Worm (Caenorhabditis elegans) whole organism, L1 larva: ENCODE results near the gene srj-53.

ENCODE experiments used
- C04F5.9 ChIP-seq: sonication (generic microtip); optimal IDR thresholded peaks from 2 replicates; lab custom pipeline; 2016; ENCODE audit warnings: missing genetic modification characterization, missing compliant biosample characterization
- C34B4.2 ChIP-seq: sonication (generic microtip); optimal IDR thresholded peaks from 2 replicates; lab custom pipeline; 2017; ENCODE audit warnings: mild to moderate bottlenecking, missing genetic modification characterization, missing compliant biosample characterization
- F16B12.6 ChIP-seq: fragments of 150-350 bp; optimal IDR thresholded peaks from 2 replicates; lab custom pipeline; 2014; ENCODE audit warnings: missing biosample characterization, missing genetic modification characterization
- Y116A8C.19 ChIP-seq: sonication (generic microtip); optimal IDR thresholded peaks from 2 replicates; lab custom pipeline; 2016; ENCODE audit warnings: missing compliant biosample characterization, missing genetic modification characterization, borderline replicate concordance
- alr-1 ChIP-seq: fragments of 200-800 bp; sonication (Bioruptor generic); optimal IDR thresholded peaks from 2 replicates; lab custom pipeline; 2018; ENCODE audit warnings: borderline replicate concordance, mild to moderate bottlenecking, missing genetic modification characterization, missing compliant biosample characterization
- aly-2 ChIP-seq: fragments of 150-350 bp; optimal IDR thresholded peaks from 2 replicates; lab custom pipeline; 2014; ENCODE audit warnings: missing biosample characterization, missing genetic modification characterization
- ama-1 ChIP-seq: fragments of 150-350 bp; optimal IDR thresholded peaks from 2 replicates; lab custom pipeline; 2014
- blmp-1 ChIP-seq: fragments of 150-350 bp; optimal IDR thresholded peaks from 2 replicates; lab custom pipeline; 2014; ENCODE audit warnings: missing biosample characterization, missing genetic modification characterization
- ceh-82 ChIP-seq, 3 experiments: fragments of 150-350 bp in 1 of 3; sonication (generic microtip) in 2 of 3; optimal IDR thresholded peaks; 2 replicates each; lab custom pipeline; 2014 to 2017; ENCODE audit warnings: missing biosample characterization in 3 of 3, missing genetic modification characterization in 3 of 3
- ceh-88 ChIP-seq: fragments of 200-800 bp; sonication (Bioruptor generic); IDR thresholded peaks from 2 replicates; pipeline ENCODE4 v1.3.6; 2022; ENCODE audit warnings: missing genetic modification characterization, missing compliant biosample characterization
- ceh-90 ChIP-seq: sonication (generic microtip); optimal IDR thresholded peaks from 2 replicates; lab custom pipeline; 2016; ENCODE audit warnings: missing genetic modification characterization, missing compliant biosample characterization
- ces-1 ChIP-seq: fragments of 150-350 bp; optimal IDR thresholded peaks from 2 replicates; lab custom pipeline; 2014; ENCODE audit warnings: missing biosample characterization, missing genetic modification reagents, missing genetic modification characterization
- dpl-1 ChIP-seq, 3 experiments: fragments of 150-350 bp in 2 of 3; sonication (generic microtip) in 1 of 3; optimal IDR thresholded peaks; 2 replicates each; lab custom pipeline; 2014 to 2017; ENCODE audit warnings: missing biosample characterization in 3 of 3, missing genetic modification characterization in 3 of 3, missing genetic modification reagents in 3 of 3
- dsc-1 ChIP-seq: sonication (generic microtip); optimal IDR thresholded peaks from 2 replicates; lab custom pipeline; 2016; ENCODE audit warnings: mild to moderate bottlenecking, missing genetic modification characterization, missing compliant biosample characterization
- efl-1 ChIP-seq, 4 experiments: fragments of 150-350 bp; optimal IDR thresholded peaks in 3 of 4; peaks in 1 of 4; 1 replicate in 1 of 4; 2 replicates in 3 of 4; lab custom pipeline; 2014; ENCODE audit warnings: missing biosample characterization in 2 of 4, missing genetic modification characterization in 2 of 4, missing genetic modification reagents in 2 of 4
- efl-3 ChIP-seq: fragments of 200-800 bp; sonication (Bioruptor generic); optimal IDR thresholded peaks from 2 replicates; lab custom pipeline; 2018; ENCODE audit warnings: mild to moderate bottlenecking, missing genetic modification characterization, missing compliant biosample characterization
- egl-13 ChIP-seq: sonication (generic microtip); optimal IDR thresholded peaks from 2 replicates; lab custom pipeline; 2016; ENCODE audit warnings: missing genotype, missing genetic modification reagents, missing genetic modification characterization, missing compliant biosample characterization
- elt-2 ChIP-seq: sonication (generic microtip); optimal IDR thresholded peaks from 2 replicates; lab custom pipeline; 2016; ENCODE audit warnings: missing genetic modification characterization, mild to moderate bottlenecking, inconsistent platforms, missing compliant biosample characterization, missing genetic modification reagents
- ets-5 ChIP-seq: fragments of 200-800 bp; sonication (Bioruptor generic); IDR thresholded peaks from 2 replicates; pipeline ENCODE4 v1.3.6; 2022; ENCODE audit warnings: missing genetic modification characterization, missing compliant biosample characterization
- fkh-10 ChIP-seq: sonication (generic microtip); optimal IDR thresholded peaks from 2 replicates; lab custom pipeline; 2017; ENCODE audit warnings: missing biosample characterization, missing genetic modification reagents, missing genetic modification characterization
- fkh-8 ChIP-seq: sonication (generic microtip); optimal IDR thresholded peaks from 2 replicates; lab custom pipeline; 2016; ENCODE audit warnings: mild to moderate bottlenecking, missing genetic modification characterization, missing compliant biosample characterization
- hlh-4 ChIP-seq: sonication (generic microtip); optimal IDR thresholded peaks from 2 replicates; lab custom pipeline; 2016; ENCODE audit warnings: mild to moderate bottlenecking, missing genetic modification characterization, missing compliant biosample characterization
- hpl-2 ChIP-seq: fragments of 150-350 bp; optimal IDR thresholded peaks from 2 replicates; lab custom pipeline; 2014; ENCODE audit warnings: missing biosample characterization, missing genetic modification reagents, missing genetic modification characterization
- isw-1 ChIP-seq: fragments of 200-800 bp; sonication (Bioruptor generic); IDR thresholded peaks from 2 replicates; pipeline ENCODE4 v1.3.6; 2022; ENCODE audit warnings: missing genetic modification characterization, missing compliant biosample characterization
- jun-1 ChIP-seq: fragments of 150-350 bp; optimal IDR thresholded peaks from 2 replicates; lab custom pipeline; 2014; ENCODE audit warnings: missing biosample characterization, missing genetic modification reagents, missing genetic modification characterization
- lin-13 ChIP-seq: fragments of 150-350 bp; optimal IDR thresholded peaks from 2 replicates; lab custom pipeline; 2014; ENCODE audit warnings: missing biosample characterization, missing genetic modification reagents, missing genetic modification characterization
- lin-35 ChIP-seq, 2 experiments: fragments of 150-350 bp; optimal IDR thresholded peaks; 2 replicates each; lab custom pipeline; 2014; ENCODE audit warnings: missing biosample characterization in 2 of 2, missing genetic modification characterization in 2 of 2, missing genetic modification reagents in 2 of 2
- lin-39 ChIP-seq: fragments of 150-350 bp; optimal IDR thresholded peaks from 2 replicates; lab custom pipeline; 2014; ENCODE audit warnings: missing biosample characterization, missing genetic modification reagents, missing genetic modification characterization
- lir-3 ChIP-seq: sonication (generic microtip); optimal IDR thresholded peaks from 2 replicates; lab custom pipeline; 2016; ENCODE audit warnings: mild to moderate bottlenecking, missing genetic modification characterization, moderate library complexity, missing compliant biosample characterization; ENCODE audit not compliant: poor library complexity
- lsy-2 ChIP-seq, 2 experiments: fragments of 150-350 bp; optimal IDR thresholded peaks; 2 replicates each; lab custom pipeline; 2014; ENCODE audit warnings: missing biosample characterization in 2 of 2, missing genetic modification characterization in 2 of 2
- mab-9 ChIP-seq: fragments of 200-800 bp; sonication (Bioruptor generic); IDR thresholded peaks from 2 replicates; pipeline ENCODE4 v1.3.6; 2022; ENCODE audit warnings: missing genetic modification reagents, missing genetic modification characterization, missing compliant biosample characterization
- mdl-1 ChIP-seq, 2 experiments: fragments of 150-350 bp; optimal IDR thresholded peaks; 2 replicates each; lab custom pipeline; 2014 to 2017; ENCODE audit warnings: missing biosample characterization in 2 of 2, missing genetic modification characterization in 2 of 2, inconsistent platforms in 1 of 2
- mef-2 ChIP-seq: fragments of 150-350 bp; optimal IDR thresholded peaks from 2 replicates; lab custom pipeline; 2014; ENCODE audit warnings: missing biosample characterization, missing genetic modification characterization
- nhr-11 ChIP-seq: fragments of 150-350 bp; optimal IDR thresholded peaks from 2 replicates; lab custom pipeline; 2014; ENCODE audit warnings: missing biosample characterization, missing genetic modification characterization
- nhr-19 ChIP-seq: fragments of 200-800 bp; sonication (Bioruptor generic); conservative IDR thresholded peaks from 2 replicates; pipeline ENCODE4 v1.3.6; 2022; ENCODE audit warnings: missing genetic modification characterization, missing compliant biosample characterization
- nhr-20 ChIP-seq: sonication (generic microtip); optimal IDR thresholded peaks from 2 replicates; lab custom pipeline; 2016; ENCODE audit warnings: mild to moderate bottlenecking, missing genetic modification characterization, missing compliant biosample characterization
- nhr-47 ChIP-seq: sonication (generic microtip); optimal IDR thresholded peaks from 2 replicates; lab custom pipeline; 2016; ENCODE audit warnings: mild to moderate bottlenecking, missing genetic modification characterization, moderate library complexity, missing compliant biosample characterization
- nhr-71 ChIP-seq: sonication (generic microtip); optimal IDR thresholded peaks from 2 replicates; lab custom pipeline; 2016; ENCODE audit warnings: mild to moderate bottlenecking, missing genetic modification characterization, moderate library complexity, missing compliant biosample characterization
- nhr-76 ChIP-seq: sonication (generic microtip); optimal IDR thresholded peaks from 2 replicates; lab custom pipeline; 2017; ENCODE audit warnings: missing biosample characterization, missing genetic modification characterization
- nhr-77 ChIP-seq: fragments of 150-350 bp; optimal IDR thresholded peaks from 2 replicates; lab custom pipeline; 2014; ENCODE audit warnings: missing biosample characterization, missing genetic modification characterization
- nhr-84 ChIP-seq: sonication (generic microtip); optimal IDR thresholded peaks from 2 replicates; lab custom pipeline; 2017; ENCODE audit warnings: missing biosample characterization, missing genetic modification characterization
- nhr-90 ChIP-seq: sonication (generic microtip); optimal IDR thresholded peaks from 2 replicates; lab custom pipeline; 2016; ENCODE audit warnings: mild to moderate bottlenecking, missing genetic modification characterization, missing compliant biosample characterization; ENCODE audit not compliant: poor library complexity
- snu-23 ChIP-seq: sonication (generic microtip); optimal IDR thresholded peaks from 2 replicates; lab custom pipeline; 2016; ENCODE audit warnings: missing genetic modification characterization, missing compliant biosample characterization
- swsn-7 ChIP-seq: sonication (generic microtip); optimal IDR thresholded peaks from 2 replicates; lab custom pipeline; 2016; ENCODE audit warnings: missing genetic modification characterization, missing compliant biosample characterization
- tbx-2 ChIP-seq: sonication (generic microtip); optimal IDR thresholded peaks from 2 replicates; lab custom pipeline; 2016; ENCODE audit warnings: missing genetic modification characterization, missing compliant biosample characterization
- unc-130 ChIP-seq: fragments of 150-350 bp; optimal IDR thresholded peaks from 2 replicates; lab custom pipeline; 2017; ENCODE audit warnings: missing biosample characterization, missing genetic modification characterization, inconsistent platforms
- unc-62 ChIP-seq: fragments of 150-350 bp; optimal IDR thresholded peaks from 2 replicates; lab custom pipeline; 2014; ENCODE audit warnings: missing biosample characterization, missing genetic modification reagents, missing genetic modification characterization
- unc-98 ChIP-seq: fragments of 200-800 bp; sonication (Bioruptor generic); IDR thresholded peaks from 2 replicates; pipeline ENCODE4 v1.3.6; 2022; ENCODE audit warnings: missing genetic modification characterization, missing compliant biosample characterization
- vab-15 ChIP-seq: sonication (generic microtip); optimal IDR thresholded peaks from 2 replicates; lab custom pipeline; 2017; ENCODE audit warnings: missing genotype, mild to moderate bottlenecking, missing genetic modification characterization, missing compliant biosample characterization
- xbp-1 ChIP-seq: sonication (generic microtip); optimal IDR thresholded peaks from 2 replicates; lab custom pipeline; 2016; ENCODE audit warnings: missing genetic modification characterization, missing compliant biosample characterization
- zag-1 ChIP-seq: fragments of 150-350 bp; optimal IDR thresholded peaks from 2 replicates; lab custom pipeline; 2014; ENCODE audit warnings: missing biosample characterization, missing genetic modification characterization
- ztf-11 ChIP-seq, 2 experiments: sonication (generic microtip); optimal IDR thresholded peaks; 2 replicates each; lab custom pipeline; 2016 to 2017; ENCODE audit warnings: missing genetic modification characterization in 2 of 2, missing biosample characterization in 1 of 2, missing compliant biosample characterization in 1 of 2
- ztf-4 ChIP-seq: fragments of 150-350 bp; optimal IDR thresholded peaks from 2 replicates; lab custom pipeline; 2014; ENCODE audit warnings: missing biosample characterization, missing genetic modification characterization

Gene srj-53

DNA sequence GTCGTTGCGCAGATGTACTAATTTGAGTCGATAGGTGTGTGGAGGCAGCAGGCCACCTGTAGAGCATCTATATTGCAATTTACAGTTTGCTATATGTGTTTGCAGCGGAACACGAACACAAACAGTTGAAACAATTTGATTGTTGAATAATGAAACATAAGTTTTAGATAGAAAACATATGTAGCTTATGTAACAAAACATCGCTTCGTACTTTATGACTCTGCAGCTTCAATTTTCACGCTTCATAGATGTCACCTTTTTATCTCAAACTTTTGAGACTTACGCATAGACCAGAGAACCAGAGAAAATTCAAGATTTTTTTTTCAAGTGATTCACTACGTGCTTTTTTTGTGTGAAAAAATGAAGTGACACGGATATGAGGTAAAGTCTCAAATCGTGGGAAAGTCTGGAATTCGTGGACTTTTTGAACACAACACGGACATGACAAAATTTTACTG is 29.4 kb upstream of the srj-53 start, which contains the start of gene fbxb-72 (continued):
- TF ChIP-seq nhr-84 (tag; lab: Kevin White, UChicago) (peak; percentile 59), dpl-1 (GFP tag; optimal IDR thresholded peaks at IDR 0.05; lab: Kevin White, UChicago) (no peak), xbp-1 (tag; lab: Kevin White, UChicago) (no peak), ama-1 (lab: Kevin White, UChicago) (peak; percentile 89), hpl-2 (GFP tag; lab: Kevin White, UChicago) (peak; percentile 75), unc-98 (GFP tag; lab: Robert Waterston, UW) (no peak), lin-39 (tag; lab: Kevin White, UChicago) (peak; percentile 37), jun-1 (peak; percentile 48), isw-1 (GFP tag; lab: Robert Waterston, UW) (no peak), snu-23 (GFP tag; lab: Kevin White, UChicago) (peak; percentile 78), lin-13 (no peak), C34B4.2 (tag; lab: Kevin White, UChicago) (no peak), nhr-11 (tag; lab: Kevin White, UChicago) (peak; percentile 17), ces-1 (GFP tag; lab: Kevin White, UChicago) (no peak), hlh-4 (tag; lab: Kevin White, UChicago) (no peak), ceh-82 (tag; optimal IDR thresholded peaks at IDR 0.05; lab: Kevin White, UChicago) (no peak), lin-35 (GFP tag; optimal IDR thresholded peaks at IDR 0.05; lab: Kevin White, UChicago) (peak in 1 of 2 experiments; percentile 85), nhr-76 (tag; lab: Kevin White, UChicago) (no peak), mdl-1 (tag; optimal IDR thresholded peaks at IDR 0.05; lab: Kevin White, UChicago) (no peak), ztf-4 (tag; lab: Kevin White, UChicago) (peak; percentile 85), alr-1 (no peak), nhr-90 (tag; lab: Kevin White, UChicago) (peak; percentile 76), ceh-90 (tag; lab: Kevin White, UChicago) (no peak), Y116A8C.19 (no peak), ets-5 (GFP tag; lab: Robert Waterston, UW) (no peak), nhr-47 (tag; lab: Kevin White, UChicago) (peak; percentile 68), unc-130 (tag; lab: Kevin White, UChicago) (no peak), lsy-2 (tag; optimal IDR thresholded peaks at IDR 0.05; lab: Kevin White, UChicago) (peak; percentile 51 to 58), aly-2 (tag; lab: Kevin White, UChicago) (peak; percentile 100), blmp-1 (no peak), mab-9 (no peak), swsn-7 (tag; lab: Kevin White, UChicago) (peak; percentile 7), nhr-71 (tag; lab: Kevin White, UChicago) (peak; percentile 84), vab-15 (tag; lab: Kevin White, UChicago) (no peak), nhr-20 (tag; lab: Kevin White, UChicago) (peak; percentile 51), ceh-88 (GFP tag; lab: Robert Waterston, UW) (peak; percentile 38; the same call in 1 of the 2 replicates), mef-2 (tag; lab: Kevin White, UChicago) (no peak), egl-13 (no peak), fkh-10 (GFP tag; lab: Kevin White, UChicago) (no peak), dsc-1 (tag; lab: Kevin White, UChicago) (no peak), zag-1 (tag; lab: Kevin White, UChicago) (no peak), ztf-11 (tag; optimal IDR thresholded peaks at IDR 0.05; lab: Kevin White, UChicago) (peak in 1 of 2 experiments; percentile 5), efl-3 (GFP tag; lab: Kevin White, UChicago) (no peak), fkh-8 (tag; lab: Kevin White, UChicago) (peak; percentile 46), unc-62 (no peak), nhr-77 (no peak), nhr-19 (GFP tag; lab: Robert Waterston, UW) (peak; percentile 70), elt-2 (tag; lab: Kevin White, UChicago) (peak; percentile 60), efl-1 (optimal IDR thresholded peaks at IDR 0.05; lab: Kevin White, UChicago) (peak; percentile 37 to 38), efl-1 (GFP tag; optimal IDR thresholded peaks at IDR 0.05 in 1 of 2; lab: Kevin White, UChicago) (peak in 1 of 2 experiments; percentile 95), F16B12.6 (tag; lab: Kevin White, UChicago) (no peak), lir-3 (tag; lab: Kevin White, UChicago) (peak; percentile 47), C04F5.9 (peak; percentile 21), tbx-2 (tag; lab: Kevin White, UChicago) (peak; percentile 69)
